Worm (Caenorhabditis elegans) whole organism, L3 larva: ENCODE data around the gene srz-42.

Source experiments
- ZK546.5 ChIP-seq: sonication (generic microtip); optimal IDR thresholded peaks from 2 replicates; lab custom pipeline; 2017; ENCODE audit warnings: missing biosample characterization, missing genetic modification characterization
- ama-1 ChIP-seq: fragments of 150-350 bp; optimal IDR thresholded peaks from 2 replicates; lab custom pipeline; 2018
- ceh-28 ChIP-seq: fragments of 150-350 bp; optimal IDR thresholded peaks from 2 replicates; lab custom pipeline; 2014; ENCODE audit warnings: missing biosample characterization, missing genetic modification reagents, missing genetic modification characterization
- ceh-82 ChIP-seq: fragments of 150-350 bp; optimal IDR thresholded peaks from 2 replicates; lab custom pipeline; 2014; ENCODE audit warnings: missing biosample characterization, missing genetic modification characterization
- daf-12 ChIP-seq: fragments of 150-350 bp; optimal IDR thresholded peaks from 2 replicates; lab custom pipeline; 2014; ENCODE audit warnings: missing biosample characterization, missing genetic modification reagents, missing genetic modification characterization
- egl-5 ChIP-seq: fragments of 150-350 bp; optimal IDR thresholded peaks from 2 replicates; lab custom pipeline; 2017; ENCODE audit warnings: missing biosample characterization, missing genetic modification reagents, missing genetic modification characterization, inconsistent platforms
- elt-1 ChIP-seq: fragments of 150-350 bp; optimal IDR thresholded peaks from 2 replicates; lab custom pipeline; 2014; ENCODE audit warnings: missing biosample characterization, missing genetic modification characterization
- elt-3 ChIP-seq, 3 experiments: fragments of 150-350 bp in 1 of 3; sonication (generic microtip) in 2 of 3; optimal IDR thresholded peaks; 2 replicates in 2 of 3; 4 replicates in 1 of 3; lab custom pipeline; 2014 to 2017; ENCODE audit warnings: missing biosample characterization in 3 of 3, missing genetic modification characterization in 3 of 3
- fkh-10 ChIP-seq: sonication (generic microtip); optimal IDR thresholded peaks from 2 replicates; lab custom pipeline; 2017; ENCODE audit warnings: missing biosample characterization, missing genetic modification reagents, missing genetic modification characterization
- fkh-2 ChIP-seq: fragments of 150-350 bp; optimal IDR thresholded peaks from 2 replicates; lab custom pipeline; 2014; ENCODE audit warnings: missing biosample characterization, missing genetic modification reagents, missing genetic modification characterization
- lin-15B ChIP-seq: fragments of 150-350 bp; optimal IDR thresholded peaks from 2 replicates; lab custom pipeline; 2014; ENCODE audit warnings: missing biosample characterization, missing genetic modification characterization
- mdl-1 ChIP-seq: fragments of 150-350 bp; optimal IDR thresholded peaks from 2 replicates; lab custom pipeline; 2014; ENCODE audit warnings: missing biosample characterization, missing genetic modification characterization
- mml-1 ChIP-seq: fragments of 150-350 bp; sonication (generic microtip); optimal IDR thresholded peaks from 3 replicates; lab custom pipeline; 2014; ENCODE audit warnings: missing biosample characterization, missing genetic modification characterization
- nfya-1 ChIP-seq: sonication (generic microtip); optimal IDR thresholded peaks from 2 replicates; lab custom pipeline; 2017; ENCODE audit warnings: missing genetic modification characterization, mild to moderate bottlenecking, missing compliant biosample characterization, antibody characterized with exemption, moderate library complexity; ENCODE audit not compliant: insufficient read depth
- nhr-11 ChIP-seq: fragments of 150-350 bp; optimal IDR thresholded peaks from 2 replicates; lab custom pipeline; 2014; ENCODE audit warnings: missing biosample characterization, missing genetic modification characterization
- nhr-12 ChIP-seq: fragments of 150-350 bp; optimal IDR thresholded peaks from 2 replicates; lab custom pipeline; 2014; ENCODE audit warnings: missing biosample characterization, missing genetic modification characterization
- nhr-23 ChIP-seq: fragments of 150-350 bp; optimal IDR thresholded peaks from 2 replicates; lab custom pipeline; 2014; ENCODE audit warnings: missing biosample characterization, missing genetic modification reagents, missing genetic modification characterization
- nhr-237 ChIP-seq: fragments of 150-350 bp; optimal IDR thresholded peaks from 2 replicates; lab custom pipeline; 2014; ENCODE audit warnings: missing biosample characterization, missing genetic modification characterization
- nhr-28 ChIP-seq: fragments of 150-350 bp; optimal IDR thresholded peaks from 2 replicates; lab custom pipeline; 2014; ENCODE audit warnings: missing biosample characterization, missing genetic modification characterization
- nhr-67 ChIP-seq: fragments of 150-350 bp; optimal IDR thresholded peaks from 2 replicates; lab custom pipeline; 2014; ENCODE audit warnings: missing biosample characterization, missing genetic modification characterization
- nhr-76 ChIP-seq: fragments of 150-350 bp; sonication (generic microtip); optimal IDR thresholded peaks from 5 replicates; lab custom pipeline; 2014; ENCODE audit warnings: missing biosample characterization, missing genetic modification characterization
- nhr-77 ChIP-seq: fragments of 150-350 bp; optimal IDR thresholded peaks from 2 replicates; lab custom pipeline; 2014; ENCODE audit warnings: missing biosample characterization, missing genetic modification characterization
- pha-4 ChIP-seq: fragments of 150-350 bp; optimal IDR thresholded peaks from 2 replicates; lab custom pipeline; 2014; ENCODE audit warnings: missing biosample characterization, missing genetic modification reagents, missing genetic modification characterization
- pqm-1 ChIP-seq: fragments of 150-350 bp; optimal IDR thresholded peaks from 2 replicates; lab custom pipeline; 2017; ENCODE audit warnings: missing biosample characterization, missing genetic modification characterization, inconsistent platforms
- snpc-4 ChIP-seq: fragments of 150-350 bp; optimal IDR thresholded peaks from 2 replicates; lab custom pipeline; 2014; ENCODE audit warnings: missing biosample characterization, missing genetic modification characterization
- tbx-2 ChIP-seq: sonication (generic microtip); optimal IDR thresholded peaks from 2 replicates; lab custom pipeline; 2016; ENCODE audit warnings: mild to moderate bottlenecking, missing genetic modification characterization, missing compliant biosample characterization
- unc-39 ChIP-seq: sonication (generic microtip); optimal IDR thresholded peaks from 4 replicates; lab custom pipeline; 2017; ENCODE audit warnings: missing biosample characterization, missing genetic modification characterization
- zag-1 ChIP-seq: fragments of 150-350 bp; optimal IDR thresholded peaks from 2 replicates; lab custom pipeline; 2014; ENCODE audit warnings: missing biosample characterization, missing genetic modification characterization

Gene srz-42

DNA sequence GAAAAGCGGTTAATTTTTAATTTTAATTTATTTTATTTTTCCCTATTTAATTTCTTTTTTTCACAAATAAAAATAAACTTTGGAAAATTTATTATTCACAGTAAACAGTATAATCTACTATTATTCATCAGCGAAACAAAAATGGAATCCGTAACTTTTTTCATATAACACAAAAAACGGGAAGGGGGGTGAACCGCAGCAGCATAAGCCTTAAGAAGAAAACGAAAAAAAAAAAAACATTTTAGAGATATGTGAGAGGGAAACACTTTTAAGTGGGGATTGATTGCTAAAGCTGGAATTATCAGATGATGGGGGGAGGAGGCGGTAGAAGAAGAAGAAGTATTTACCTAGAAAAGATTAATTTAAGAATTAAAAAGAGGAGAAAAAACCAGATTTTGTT is 21.5 kb upstream of the srz-42 start:
- no peak for TF ChIP-seq nhr-76 (tag; lab: Kevin White, UChicago)
- TF ChIP-seq egl-5 (tag; lab: Kevin White, UChicago), result no peak
- TF ChIP-seq, all 47 proteins: peak for 0

DNA sequence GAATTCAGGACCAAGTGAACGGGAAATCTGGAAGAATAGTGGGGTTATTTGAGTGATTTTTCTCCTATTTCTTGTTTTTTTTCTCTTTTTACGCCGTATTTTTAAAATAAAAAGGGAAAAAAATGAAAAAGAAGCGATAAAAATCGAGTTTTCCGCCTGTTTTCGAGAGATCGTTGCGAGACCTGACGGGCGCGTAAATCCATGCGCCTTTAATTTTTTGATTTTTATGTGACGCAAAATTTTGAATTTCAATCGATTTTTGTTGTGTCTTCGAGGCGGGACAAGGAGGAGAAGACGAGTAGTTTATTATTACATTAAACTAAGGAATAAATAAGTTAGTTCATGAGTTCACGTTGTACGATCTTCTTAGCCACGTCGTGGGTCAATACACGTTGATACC is 15.6 kb upstream of the srz-42 start:
- TF ChIP-seq unc-39 (tag; lab: Kevin White, UChicago) (no peak), nhr-23 (no peak), pqm-1 (tag; lab: Kevin White, UChicago) (no peak), nhr-67 (no peak), nhr-12 (tag; lab: Kevin White, UChicago) (no peak), lin-15B (tag; lab: Kevin White, UChicago) (no peak), ZK546.5 (tag; lab: Kevin White, UChicago) (no peak), mdl-1 (tag; lab: Kevin White, UChicago) (no peak), tbx-2 (tag; lab: Kevin White, UChicago) (no peak), nhr-77 (tag; lab: Kevin White, UChicago) (no peak), daf-12 (tag; lab: Kevin White, UChicago) (no peak), mml-1 (no peak), ceh-82 (tag; lab: Kevin White, UChicago) (no peak), nhr-237 (tag; lab: Kevin White, UChicago) (no peak), fkh-2 (tag; lab: Kevin White, UChicago) (no peak), nhr-28 (tag; lab: Kevin White, UChicago) (no peak), snpc-4 (no peak)

DNA sequence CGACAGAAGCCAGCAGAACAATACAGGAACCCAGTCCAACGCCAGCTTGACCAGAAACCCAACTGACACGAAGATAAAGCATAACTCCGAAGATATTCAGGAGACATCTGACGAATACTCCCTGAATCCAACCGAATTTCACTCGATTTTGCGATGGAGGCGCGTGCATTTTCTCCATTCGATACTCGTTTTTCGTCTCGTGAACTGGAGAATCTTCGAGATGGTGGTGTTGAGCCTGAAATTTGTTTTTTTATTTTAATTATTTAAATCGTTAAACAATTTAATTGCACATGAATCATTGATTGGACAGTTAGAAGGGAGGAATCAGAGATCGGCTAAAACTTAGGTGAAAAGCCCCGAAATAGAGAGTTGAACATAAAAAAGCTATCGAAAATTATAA is 14.8 kb upstream of the srz-42 start:
- TF ChIP-seq tbx-2 (tag; lab: Kevin White, UChicago), result no peak
- TF ChIP-seq nfya-1 (tag; lab: Kevin White, UChicago), result no peak
- TF ChIP-seq fkh-10 (GFP tag; lab: Kevin White, UChicago), result no peak
- TF ChIP-seq nhr-28 (tag; lab: Kevin White, UChicago), result no peak
- TF ChIP-seq nhr-23, result no peak
- no peak for TF ChIP-seq ceh-28

DNA sequence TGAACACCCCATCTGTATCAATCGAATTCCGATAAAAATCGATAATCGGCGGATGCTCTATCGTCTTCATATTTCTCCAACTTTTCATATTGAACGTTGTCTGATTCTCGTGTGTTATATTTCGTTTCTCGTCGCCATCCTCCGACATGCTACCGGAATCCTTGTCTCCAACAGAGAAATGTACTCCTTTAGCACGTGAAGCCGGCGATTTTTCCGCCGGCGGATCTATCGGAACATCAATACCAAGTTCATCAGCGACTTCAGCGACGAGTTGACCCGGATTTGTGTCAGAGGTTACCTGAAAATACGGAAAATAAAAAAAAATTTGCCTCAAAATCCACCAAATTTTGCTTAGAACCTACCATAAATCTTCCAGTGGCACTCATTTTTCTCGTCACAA is 14.1 kb upstream of the srz-42 start:
- no peak for TF ChIP-seq nhr-237 (tag; lab: Kevin White, UChicago)
- TF ChIP-seq nhr-67, result no peak

DNA sequence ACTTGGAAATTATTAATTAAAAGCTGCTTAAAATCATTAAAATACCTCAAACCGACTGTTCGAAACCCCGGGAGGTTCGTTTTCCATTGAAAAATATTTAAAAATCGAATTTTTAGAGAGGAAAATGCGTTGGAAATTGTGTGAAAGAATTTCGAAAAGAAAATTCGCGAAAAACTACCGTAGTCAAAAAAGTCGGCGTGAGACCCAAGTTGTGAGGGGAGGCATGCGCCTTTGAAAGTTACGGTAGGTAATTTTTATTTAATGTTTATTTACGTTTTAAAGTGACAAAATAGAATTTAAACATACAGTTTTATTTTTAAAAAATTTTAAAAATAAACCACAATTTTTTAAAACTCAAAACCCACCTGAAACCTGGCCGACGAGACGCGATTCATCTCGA is 13.6 kb upstream of the srz-42 start:
- peak; percentile 51 for TF ChIP-seq snpc-4
- TF ChIP-seq elt-3 (tag; optimal IDR thresholded peaks at IDR 0.05; lab: Kevin White, UChicago), result no peak

DNA sequence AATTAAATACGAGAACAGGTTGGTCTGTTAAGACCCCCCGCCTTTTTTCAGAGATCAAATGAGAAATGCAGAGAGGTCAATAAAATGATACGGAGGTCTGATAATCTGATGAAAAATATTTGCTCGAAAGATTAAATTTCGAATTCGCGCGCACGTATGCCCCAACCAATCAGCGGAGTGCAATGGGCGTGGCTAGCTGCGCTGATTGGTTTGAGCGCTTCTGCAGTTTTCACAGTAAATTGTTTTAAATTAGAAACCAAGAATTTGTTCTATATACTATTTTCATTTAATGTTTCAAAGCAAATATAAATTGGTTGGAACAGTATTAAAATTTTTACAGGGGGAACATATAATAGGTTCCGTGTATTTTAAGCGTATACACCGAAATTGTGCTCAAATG is 9.9 kb upstream of the srz-42 start:
- TF ChIP-seq nfya-1 (tag; lab: Kevin White, UChicago), result peak; percentile 81
- no peak for TF ChIP-seq nhr-23

DNA sequence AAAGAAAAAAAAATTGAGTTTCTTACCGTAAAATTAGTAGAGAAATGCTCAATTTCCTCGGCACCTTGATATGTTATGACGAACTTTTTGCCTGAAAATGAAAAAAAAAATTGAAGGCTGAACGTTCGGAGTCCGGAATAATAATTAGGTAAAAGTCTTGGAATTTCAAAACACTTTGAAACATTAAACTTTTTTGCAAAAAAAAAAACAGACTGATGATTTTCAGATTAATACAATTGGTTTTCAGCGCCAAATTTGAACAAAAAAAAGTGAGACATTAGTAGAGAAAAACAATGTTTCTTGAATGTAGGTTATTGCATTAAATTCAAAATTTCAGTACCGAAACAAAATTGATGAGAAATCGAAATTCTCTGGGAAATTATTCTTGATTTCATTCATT is 5.2 kb upstream of the srz-42 start, which contains the start of gene nkcc-1:
Gene nkcc-1 (minus strand): TSS at position 101 of the 400 bp plus-strand sequence.
- TF ChIP-seq ceh-28 (no peak), nfya-1 (tag; lab: Kevin White, UChicago) (no peak), elt-1 (tag; lab: Kevin White, UChicago) (no peak), nhr-76 (tag; lab: Kevin White, UChicago) (no peak), ama-1 (lab: Kevin White, UChicago) (no peak), fkh-10 (GFP tag; lab: Kevin White, UChicago) (no peak), nhr-11 (tag; lab: Kevin White, UChicago) (no peak), mml-1 (no peak), mdl-1 (tag; lab: Kevin White, UChicago) (no peak), zag-1 (tag; lab: Kevin White, UChicago) (no peak), pha-4 (no peak)
- TF ChIP-seq, all 47 proteins: peak for 0
